Fruit fly (Drosophila melanogaster) whole organism, embryonic: Measurements from ENCODE around the gene Amun.
A peak's percentile ranks its signal among the peaks of the same experiment; 100 is the strongest.

Source experiments
- CG11456 ChIP-seq: fragments of 200-800 bp; sonication (Bioruptor generic); IDR thresholded peaks from 3 replicates; pipeline ENCODE4 v1.3.6; 2022; ENCODE audit warnings: missing biosample characterization, missing genetic modification characterization
- CG11504 ChIP-seq: fragments of 200-800 bp; sonication (Bioruptor generic); optimal IDR thresholded peaks from 3 replicates; lab custom pipeline; 2019; ENCODE audit warnings: missing biosample characterization, mild to moderate bottlenecking, missing genetic modification characterization, moderate library complexity
- CG12299 ChIP-seq: fragments of 200-800 bp; sonication (Bioruptor generic); optimal IDR thresholded peaks from 2 replicates; lab custom pipeline; 2018; ENCODE audit warnings: missing biosample characterization, mild to moderate bottlenecking, missing genetic modification characterization
- CG1233 ChIP-seq: fragments of 200-800 bp; sonication (Bioruptor generic); optimal IDR thresholded peaks from 4 replicates; lab custom pipeline; 2018; ENCODE audit warnings: missing biosample characterization, mild to moderate bottlenecking, missing genetic modification characterization
- CG12659 ChIP-seq: fragments of 200-800 bp; sonication (Bioruptor generic); optimal IDR thresholded peaks from 3 replicates; lab custom pipeline; 2017; ENCODE audit warnings: mild to moderate bottlenecking, missing biosample characterization, missing genetic modification reagents, missing genetic modification characterization
- CG15479 ChIP-seq: fragments of 200-800 bp; sonication (Bioruptor generic); optimal IDR thresholded peaks from 3 replicates; lab custom pipeline; 2019; ENCODE audit warnings: missing biosample characterization, mild to moderate bottlenecking, missing genetic modification characterization, moderate library complexity
- CG1602 ChIP-seq: fragments of 200-800 bp; sonication (Bioruptor generic); optimal IDR thresholded peaks from 3 replicates; lab custom pipeline; 2016; ENCODE audit warnings: missing biosample characterization, missing genetic modification characterization
- CG18599 ChIP-seq: fragments of 200-800 bp; sonication (Bioruptor generic); optimal IDR thresholded peaks from 3 replicates; lab custom pipeline; 2017; ENCODE audit warnings: missing biosample characterization, missing genetic modification characterization, mild to moderate bottlenecking, moderate library complexity, missing genetic modification reagents
- CG18619 ChIP-seq: fragments of 200-800 bp; sonication (Bioruptor generic); optimal IDR thresholded peaks from 3 replicates; lab custom pipeline; 2017; ENCODE audit warnings: missing biosample characterization, mild to moderate bottlenecking, missing genetic modification characterization
- CG2199 ChIP-seq: fragments of 200-800 bp; sonication (Bioruptor generic); IDR thresholded peaks from 3 replicates; pipeline ENCODE4 v1.3.6; 2022; ENCODE audit warnings: missing biosample characterization, missing genetic modification characterization
- CG2202 ChIP-seq: fragments of 200-800 bp; sonication (Bioruptor generic); optimal IDR thresholded peaks from 2 replicates; lab custom pipeline; 2018; ENCODE audit warnings: missing biosample characterization, mild to moderate bottlenecking, missing genetic modification characterization
- CG2875 ChIP-seq: fragments of 200-800 bp; sonication (Bioruptor generic); optimal IDR thresholded peaks from 2 replicates; lab custom pipeline; 2017; ENCODE audit warnings: missing biosample characterization, mild to moderate bottlenecking, missing genetic modification characterization, missing genetic modification reagents
- CG3726 ChIP-seq: fragments of 200-800 bp; sonication (Bioruptor generic); IDR thresholded peaks from 3 replicates; pipeline ENCODE4, ENCODE4 v1.3.6; 2022; ENCODE audit warnings: missing biosample characterization, missing genetic modification characterization
- CG4328 ChIP-seq: fragments of 200-800 bp; sonication (Bioruptor generic); optimal IDR thresholded peaks from 3 replicates; lab custom pipeline; 2017; ENCODE audit warnings: missing biosample characterization, missing genetic modification reagents, missing genetic modification characterization
- CG4730 ChIP-seq: fragments of 200-800 bp; sonication (Bioruptor generic); IDR thresholded peaks from 2 replicates; pipeline ENCODE4 v1.3.6; 2022; ENCODE audit warnings: missing biosample characterization, missing genetic modification characterization
- CG5180 ChIP-seq: fragments of 200-800 bp; sonication (Bioruptor generic); optimal IDR thresholded peaks from 3 replicates; lab custom pipeline; 2017; ENCODE audit warnings: missing biosample characterization, missing genetic modification characterization, mild to moderate bottlenecking, moderate library complexity, missing genetic modification reagents
- CG6272 ChIP-seq: fragments of 200-800 bp; sonication (Bioruptor generic); IDR thresholded peaks from 2 replicates; pipeline ENCODE4 v1.3.6; 2022; ENCODE audit warnings: missing biosample characterization, missing genetic modification characterization
- CG7928 ChIP-seq: fragments of 200-800 bp; sonication (Bioruptor generic); optimal IDR thresholded peaks from 2 replicates; lab custom pipeline; 2017; ENCODE audit warnings: missing biosample characterization, mild to moderate bottlenecking, missing genetic modification characterization
- CHES-1-like ChIP-seq: fragments of 200-800 bp; sonication (Bioruptor generic); optimal IDR thresholded peaks from 2 replicates; lab custom pipeline; 2016; ENCODE audit warnings: missing biosample characterization, missing genetic modification characterization
- D19A ChIP-seq: fragments of 200-800 bp; optimal IDR thresholded peaks from 3 replicates; lab custom pipeline; 2019; ENCODE audit warnings: missing biosample characterization, mild to moderate bottlenecking, missing genetic modification characterization, moderate library complexity
- Doc3 ChIP-seq: fragments of 200-800 bp; sonication (Bioruptor generic); IDR thresholded peaks from 3 replicates; pipeline ENCODE4 v1.3.6; 2022; ENCODE audit warnings: missing biosample characterization, missing genetic modification characterization; ENCODE audit not compliant: partially characterized antibody
- Hr78 ChIP-seq, 2 experiments: fragments of 200-800 bp in 1 of 2; fragments of >200 bp in 1 of 2; sonication (Bioruptor generic) in 1 of 2; optimal IDR thresholded peaks; 2 replicates each; lab custom pipeline; 2017 to 2019; ENCODE audit warnings: missing biosample characterization in 2 of 2, missing genetic modification characterization in 2 of 2, mild to moderate bottlenecking in 1 of 2, moderate library complexity in 1 of 2
- MESR4 ChIP-seq: fragments of 200-800 bp; sonication (Bioruptor generic); optimal IDR thresholded peaks from 2 replicates; lab custom pipeline; 2018; ENCODE audit warnings: missing biosample characterization, mild to moderate bottlenecking, missing genetic modification characterization, moderate library complexity
- Oli ChIP-seq: fragments of 200-800 bp; sonication (Bioruptor generic); optimal IDR thresholded peaks from 2 replicates; lab custom pipeline; 2018; ENCODE audit warnings: missing biosample characterization, mild to moderate bottlenecking, missing genetic modification characterization, moderate library complexity
- PHDP ChIP-seq: fragments of 200-800 bp; sonication (Bioruptor generic); optimal IDR thresholded peaks from 3 replicates; lab custom pipeline; 2018; ENCODE audit warnings: missing biosample characterization, mild to moderate bottlenecking, missing genetic modification characterization, moderate library complexity
- Sox100B ChIP-seq: fragments of 200-800 bp; sonication (Bioruptor generic); optimal IDR thresholded peaks from 3 replicates; lab custom pipeline; 2018; ENCODE audit warnings: missing biosample characterization, mild to moderate bottlenecking, missing genetic modification characterization
- amos ChIP-seq: fragments of 200-800 bp; sonication (Bioruptor generic); IDR thresholded peaks from 2 replicates; pipeline ENCODE4 v1.3.6; 2022; ENCODE audit warnings: missing biosample characterization, missing genetic modification characterization; ENCODE audit not compliant: partially characterized antibody
- ase ChIP-seq: fragments of 200-800 bp; sonication (Bioruptor generic); IDR thresholded peaks from 3 replicates; pipeline ENCODE4 v1.3.6; 2022; ENCODE audit warnings: missing biosample characterization, missing genetic modification characterization
- btn ChIP-seq: fragments of 200-800 bp; sonication (Bioruptor generic); optimal IDR thresholded peaks from 2 replicates; lab custom pipeline; 2016; ENCODE audit warnings: missing biosample characterization, missing genetic modification characterization
- disco-r ChIP-seq: fragments of 200-800 bp; sonication (Bioruptor generic); optimal IDR thresholded peaks from 2 replicates; lab custom pipeline; 2016; ENCODE audit warnings: missing biosample characterization, missing genetic modification characterization
- grau ChIP-seq: fragments of 200-800 bp; optimal IDR thresholded peaks from 3 replicates; lab custom pipeline; 2019; ENCODE audit warnings: missing biosample characterization, mild to moderate bottlenecking, missing genetic modification characterization, moderate library complexity
- gt ChIP-seq: fragments of 200-800 bp; sonication (Bioruptor generic); IDR thresholded peaks from 2 replicates; pipeline ENCODE4 v1.3.6; 2022; ENCODE audit warnings: missing biosample characterization, missing genetic modification characterization
- ken ChIP-seq: fragments of 200-800 bp; sonication (Bioruptor generic); IDR thresholded peaks from 3 replicates; pipeline ENCODE4 v1.3.6; 2022; ENCODE audit warnings: missing biosample characterization, missing genetic modification characterization
- lbe ChIP-seq: fragments of 200-800 bp; sonication (Bioruptor generic); optimal IDR thresholded peaks from 2 replicates; lab custom pipeline; 2016; ENCODE audit warnings: missing biosample characterization, mild to moderate bottlenecking, missing genetic modification characterization
- lola ChIP-seq, 3 experiments: fragments of >200 bp in 2 of 3; fragments of 200-800 bp in 1 of 3; sonication (Bioruptor generic) in 1 of 3; optimal IDR thresholded peaks; 2 replicates each; lab custom pipeline; 2017 to 2019; ENCODE audit warnings: missing biosample characterization in 3 of 3, missing genetic modification characterization in 3 of 3, mild to moderate bottlenecking in 1 of 3, moderate library complexity in 1 of 3
- lov ChIP-seq, 2 experiments: fragments of 200-800 bp in 1 of 2; fragments of >200 bp in 1 of 2; sonication (Bioruptor generic) in 1 of 2; IDR thresholded peaks in 1 of 2; optimal IDR thresholded peaks in 1 of 2; 2 replicates in 1 of 2; 3 replicates in 1 of 2; pipeline versions ENCODE4 v1.3.6 to Lab custom; 2017 to 2022; ENCODE audit warnings: missing biosample characterization in 1 of 2, missing genetic modification characterization in 1 of 2
- oc ChIP-seq: fragments of 200-800 bp; sonication (Bioruptor generic); optimal IDR thresholded peaks from 2 replicates; lab custom pipeline; 2018; ENCODE audit warnings: missing biosample characterization, mild to moderate bottlenecking, missing genetic modification characterization, moderate library complexity
- row ChIP-seq: fragments of 200-800 bp; sonication (Bioruptor generic); IDR thresholded peaks from 3 replicates; pipeline ENCODE4 v1.3.6; 2022; ENCODE audit warnings: missing biosample characterization, missing genetic modification characterization
- schlank ChIP-seq: fragments of 200-800 bp; sonication (Bioruptor generic); optimal IDR thresholded peaks from 2 replicates; lab custom pipeline; 2018; ENCODE audit warnings: missing biosample characterization, mild to moderate bottlenecking, missing genetic modification characterization
- sd ChIP-seq: fragments of 200-800 bp; sonication (Bioruptor generic); optimal IDR thresholded peaks from 3 replicates; lab custom pipeline; 2018; ENCODE audit warnings: missing biosample characterization, mild to moderate bottlenecking, missing genetic modification characterization, moderate library complexity
- tin ChIP-seq: fragments of 200-800 bp; sonication (Bioruptor generic); optimal IDR thresholded peaks from 3 replicates; lab custom pipeline; 2016; ENCODE audit warnings: missing biosample characterization, missing genetic modification characterization
- tll ChIP-seq, 2 experiments: fragments of 200-800 bp in 1 of 2; fragments of >200 bp in 1 of 2; sonication (Bioruptor generic) in 1 of 2; optimal IDR thresholded peaks; 2 replicates each; lab custom pipeline; 2017 to 2019; ENCODE audit warnings: missing biosample characterization in 2 of 2, missing genetic modification characterization in 2 of 2, mild to moderate bottlenecking in 1 of 2, moderate library complexity in 1 of 2
- unc-4 ChIP-seq: fragments of 200-800 bp; sonication (Bioruptor generic); IDR thresholded peaks from 2 replicates; pipeline ENCODE4 v1.3.6; 2022; ENCODE audit warnings: missing biosample characterization, missing genetic modification characterization; ENCODE audit not compliant: partially characterized antibody
- usp ChIP-seq: fragments of >200 bp; optimal IDR thresholded peaks from 2 replicates; lab custom pipeline; 2017; ENCODE audit warnings: missing biosample characterization, missing genetic modification characterization
- z ChIP-seq: fragments of 200-800 bp; sonication (Bioruptor generic); IDR thresholded peaks from 3 replicates; pipeline ENCODE4 v1.3.6; 2022; ENCODE audit warnings: missing biosample characterization, missing genetic modification characterization
- zen ChIP-seq: fragments of 200-800 bp; sonication (Bioruptor generic); optimal IDR thresholded peaks from 3 replicates; lab custom pipeline; 2018; ENCODE audit warnings: missing biosample characterization, mild to moderate bottlenecking, missing genetic modification characterization, moderate library complexity

Gene Amun

dm6 chrX:11715937-11716730, 769 bp upstream of the Amun start (continued):
- TF ChIP-seq zen (tag; lab: Kevin White, UChicago) (peak; percentile 85), row (GFP tag; lab: Robert Waterston, UW) (peak; percentile 97), CG4730 (GFP tag; lab: Robert Waterston, UW) (peak; percentile 70), tll (GFP tag; optimal IDR thresholded peaks at IDR 0.05; lab: Kevin White, UChicago) (no peak), CG3726 (GFP tag; lab: Robert Waterston, UW) (peak; percentile 45; the same call in 1 of the 3 replicates), lola (GFP tag; optimal IDR thresholded peaks at IDR 0.05; lab: Kevin White, UChicago) (peak in 1 of 3 experiments; percentile 91), CG12299 (tag; lab: Kevin White, UChicago) (peak; percentile 66), btn (peak; percentile 78), CG1602 (GFP tag; lab: Kevin White, UChicago) (peak; percentile 90), lbe (GFP tag; lab: Kevin White, UChicago) (peak; percentile 82), unc-4 (GFP tag; lab: Robert Waterston, UW) (peak; percentile 72), CG11456 (peak; percentile 68), CG18619 (peak; percentile 89), CG12659 (GFP tag; lab: Kevin White, UChicago) (peak; percentile 87), oc (tag; lab: Kevin White, UChicago) (peak; percentile 82), CG2875 (peak; percentile 77), Hr78 (GFP tag; optimal IDR thresholded peaks at IDR 0.05; lab: Kevin White, UChicago) (peak in 1 of 2 experiments; percentile 57), CG2202 (tag; lab: Kevin White, UChicago) (peak; percentile 65), gt (GFP tag; lab: Robert Waterston, UW) (no peak), MESR4 (GFP tag; lab: Kevin White, UChicago) (peak; percentile 19), disco-r (GFP tag; lab: Kevin White, UChicago) (peak; percentile 82), CG15479 (GFP tag; lab: Kevin White, UChicago) (peak; percentile 95), grau (tag; lab: Kevin White, UChicago) (peak; percentile 92), PHDP (peak; percentile 88), CG7928 (GFP tag; lab: Kevin White, UChicago) (peak; percentile 13), CG2199 (GFP tag; lab: Robert Waterston, UW) (peak; percentile 63; the same call in 2 of the 3 replicates), Sox100B (GFP tag; lab: Kevin White, UChicago) (peak; percentile 89), CG1233 (GFP tag; lab: Kevin White, UChicago) (peak; percentile 86), tin (GFP tag; lab: Kevin White, UChicago) (peak; percentile 82), CG18599 (GFP tag; lab: Kevin White, UChicago) (peak; percentile 89), ase (GFP tag; lab: Robert Waterston, UW) (peak; percentile 63; the same call in 2 of the 3 replicates), CG6272 (GFP tag; lab: Robert Waterston, UW) (peak; percentile 71), schlank (tag; lab: Kevin White, UChicago) (peak; percentile 62), z (no peak), sd (tag; lab: Kevin White, UChicago) (peak; percentile 74), CG11504 (tag; lab: Kevin White, UChicago) (peak; percentile 87), amos (GFP tag; lab: Robert Waterston, UW) (peak; percentile 72), lov (optimal IDR thresholded peaks at IDR 0.05; lab: Kevin White, UChicago) (no peak), lov (GFP tag; IDR thresholded peaks at IDR 0.05; lab: Robert Waterston, UW) (0 out of 3 replicates have a peak, but pooled peaks have one; percentile 35), usp (GFP tag; lab: Kevin White, UChicago) (no peak), Oli (peak; percentile 92), CG4328 (GFP tag; lab: Kevin White, UChicago) (peak; percentile 76), D19A (tag; lab: Kevin White, UChicago) (peak; percentile 100), Doc3 (peak; percentile 58), CG5180 (peak; percentile 72), CHES-1-like (GFP tag; lab: Kevin White, UChicago) (peak; percentile 88), ken (GFP tag; lab: Robert Waterston, UW) (peak; percentile 74)
